Worm (Caenorhabditis elegans): Measurements from ENCODE around the gene amt-3.

amt-3 gene

ce11 chrII:8327450-8327849, 41.5 kb downstream of the amt-3 start:
- TF ChIP-seq tbx-11 (GFP tag; IDR thresholded peaks at IDR 0.05), result no peak
- TF ChIP-seq ama-1 (optimal IDR thresholded peaks at IDR 0.05), result no peak
- TF ChIP-seq B0310.2 (tag; optimal IDR thresholded peaks at IDR 0.05), result no peak
- TF ChIP-seq hnd-1 (tag; optimal IDR thresholded peaks at IDR 0.05), result no peak
- TF ChIP-seq hmg-4 (GFP tag; optimal IDR thresholded peaks at IDR 0.05), result no peak
- TF ChIP-seq scrt-1 (GFP tag; IDR thresholded peaks at IDR 0.05), result no peak
- TF ChIP-seq ets-7 (tag; optimal IDR thresholded peaks at IDR 0.05), result no peak
- no peak for TF ChIP-seq tbx-37 (GFP tag; conservative IDR thresholded peaks at IDR 0.05)
- TF ChIP-seq tra-4 (tag; optimal IDR thresholded peaks at IDR 0.05), result no peak

DNA sequence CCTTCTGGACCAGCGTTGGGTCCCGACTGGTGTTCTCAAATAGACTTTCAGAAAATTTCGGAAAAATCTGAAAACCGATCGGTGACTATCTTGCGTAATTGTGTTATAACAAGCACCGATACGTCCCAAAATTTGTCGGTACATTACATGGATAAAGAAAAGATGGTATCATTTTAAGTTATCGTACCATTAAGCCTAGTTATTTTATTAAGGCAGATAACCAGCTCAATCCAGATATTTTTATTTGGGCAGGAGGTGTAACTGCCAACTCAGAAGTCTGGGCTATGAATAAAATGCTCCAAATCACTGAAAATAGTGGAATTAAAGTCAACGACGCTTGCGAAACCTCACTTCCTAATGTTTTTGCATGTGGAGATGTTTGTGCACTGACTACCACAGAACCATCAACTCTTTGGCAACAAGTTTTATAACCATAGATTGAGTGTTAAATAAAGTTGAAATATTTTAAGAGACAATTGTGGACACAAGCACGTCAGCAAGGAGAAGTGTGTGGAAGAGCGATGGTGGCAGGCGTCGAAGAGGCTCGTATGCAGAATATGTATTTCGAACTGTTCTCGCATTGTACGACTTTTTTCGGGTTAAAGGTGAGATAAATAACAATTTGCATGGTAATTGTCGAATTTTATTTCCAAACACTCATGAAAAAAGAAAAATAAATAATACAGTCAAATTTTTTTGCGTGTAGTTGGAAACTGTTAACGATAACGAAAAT, 42.6 kb downstream of the amt-3 start:
- TF ChIP-seq tra-4 (tag; optimal IDR thresholded peaks at IDR 0.05) (no peak), tbx-37 (GFP tag; conservative IDR thresholded peaks at IDR 0.05) (0 out of 2 replicates have a peak, but pooled peaks have one; percentile 29)

- no peak for TF ChIP-seq tbx-37 (GFP tag; conservative IDR thresholded peaks at IDR 0.05)
- peak; percentile 76 for TF ChIP-seq F13C5.2 (tag; optimal IDR thresholded peaks at IDR 0.05)
- TF ChIP-seq pes-1 (GFP tag; IDR thresholded peaks at IDR 0.05), result peak; percentile 69
- TF ChIP-seq aly-1 (tag; optimal IDR thresholded peaks at IDR 0.05), result no peak
- TF ChIP-seq tbx-11 (GFP tag; IDR thresholded peaks at IDR 0.05), result 0 out of 2 replicates have a peak, but pooled peaks have one; percentile 41
- TF ChIP-seq ceh-36 (tag; optimal IDR thresholded peaks at IDR 0.05), result peak; percentile 11
- no peak for TF ChIP-seq B0310.2 (tag; optimal IDR thresholded peaks at IDR 0.05)
- peak; percentile 57; the same call in 1 of the 2 replicates for TF ChIP-seq scrt-1 (GFP tag; IDR thresholded peaks at IDR 0.05)
- TF ChIP-seq flt-1 (GFP tag; IDR thresholded peaks at IDR 0.05), result no peak
- TF ChIP-seq hnd-1 (tag; optimal IDR thresholded peaks at IDR 0.05), result no peak
Observed at ce11 chrII:8325002-8325539, 43.9 kb downstream of the amt-3 start, which contains the start of the genes ran-3 and C26D10.3. ran-3 (minus strand) TSS chrII:8325052. C26D10.3 (plus strand) TSS chrII:8325386.

DNA sequence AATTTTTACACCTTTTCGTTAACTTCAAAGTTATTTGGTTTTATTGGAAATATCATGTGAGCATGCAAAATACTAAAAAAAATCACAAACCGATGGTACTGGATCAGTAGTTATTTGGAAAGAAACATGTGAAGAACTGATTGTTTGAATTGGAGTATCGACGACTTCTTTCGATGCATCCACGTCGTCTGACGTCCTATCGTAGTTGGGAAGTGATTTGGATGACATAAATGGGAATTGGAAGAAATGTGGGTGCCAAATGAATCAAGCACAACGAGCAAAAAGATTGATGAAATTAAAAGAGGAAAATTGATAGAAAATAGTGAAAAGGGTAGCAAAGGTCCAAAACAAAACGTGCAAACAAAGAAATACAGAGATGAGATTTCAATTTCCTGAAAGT, 47.7 kb downstream of the amt-3 start, which contains the start of gene shw-1:
Gene shw-1, minus strand, starts transcription at position 228 of the 400 bp plus-strand sequence.
- no peak for TF ChIP-seq scrt-1 (GFP tag; IDR thresholded peaks at IDR 0.05)
- no peak for TF ChIP-seq ama-1 (optimal IDR thresholded peaks at IDR 0.05)
- TF ChIP-seq hmbx-1 (tag; optimal IDR thresholded peaks at IDR 0.05), result no peak
- TF ChIP-seq ceh-13 (GFP tag; optimal IDR thresholded peaks at IDR 0.05), result no peak
- no peak for TF ChIP-seq tra-4 (tag; optimal IDR thresholded peaks at IDR 0.05)
- TF ChIP-seq flt-1 (GFP tag; IDR thresholded peaks at IDR 0.05), result no peak
- no peak for TF ChIP-seq B0310.2 (tag; optimal IDR thresholded peaks at IDR 0.05)

ce11 chrII:8316701-8317100, 52.3 kb downstream of the amt-3 start:
- TF ChIP-seq ama-1 (optimal IDR thresholded peaks at IDR 0.05) (no peak), ceh-13 (GFP tag; optimal IDR thresholded peaks at IDR 0.05) (no peak), hmg-4 (GFP tag; optimal IDR thresholded peaks at IDR 0.05) (no peak), tra-4 (tag; optimal IDR thresholded peaks at IDR 0.05) (no peak), hnd-1 (tag; optimal IDR thresholded peaks at IDR 0.05) (no peak), B0310.2 (tag; optimal IDR thresholded peaks at IDR 0.05) (no peak), F13C5.2 (tag; optimal IDR thresholded peaks at IDR 0.05) (no peak), hmbx-1 (tag; optimal IDR thresholded peaks at IDR 0.05) (no peak), scrt-1 (GFP tag; IDR thresholded peaks at IDR 0.05) (no peak), pes-1 (GFP tag; IDR thresholded peaks at IDR 0.05) (no peak), tbx-11 (GFP tag; IDR thresholded peaks at IDR 0.05) (no peak), aly-1 (tag; optimal IDR thresholded peaks at IDR 0.05) (no peak), tbx-37 (GFP tag; conservative IDR thresholded peaks at IDR 0.05) (no peak), ceh-36 (tag; optimal IDR thresholded peaks at IDR 0.05) (no peak), ets-7 (tag; optimal IDR thresholded peaks at IDR 0.05) (no peak), flt-1 (GFP tag; IDR thresholded peaks at IDR 0.05) (no peak), sea-1 (GFP tag; conservative IDR thresholded peaks at IDR 0.05) (no peak)

DNA sequence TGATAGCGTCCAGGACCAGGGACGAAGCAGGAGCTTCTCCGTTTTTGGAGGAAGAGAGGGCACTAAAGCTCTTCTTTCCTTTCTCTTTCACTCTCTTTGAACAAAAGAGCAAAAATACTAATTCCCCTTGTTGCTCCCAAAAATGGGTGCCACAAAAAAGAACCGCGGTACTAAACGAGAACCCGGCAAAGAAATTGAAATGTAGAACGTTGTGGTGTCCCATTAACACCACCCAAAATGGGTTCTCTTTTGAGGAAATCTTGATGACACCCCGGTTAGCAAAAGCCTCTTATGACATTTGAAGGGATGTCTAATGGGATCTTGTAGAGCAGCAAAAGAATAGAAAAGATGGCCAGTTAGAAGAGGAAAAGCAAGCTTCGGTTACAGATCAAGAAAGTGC, 54.2 kb downstream of the amt-3 start:
- TF ChIP-seq ceh-13 (GFP tag; optimal IDR thresholded peaks at IDR 0.05) (no peak), sea-1 (GFP tag; conservative IDR thresholded peaks at IDR 0.05) (no peak), ets-7 (tag; optimal IDR thresholded peaks at IDR 0.05) (no peak), scrt-1 (GFP tag; IDR thresholded peaks at IDR 0.05) (no peak), aly-1 (tag; optimal IDR thresholded peaks at IDR 0.05) (no peak), hnd-1 (tag; optimal IDR thresholded peaks at IDR 0.05) (no peak), hmbx-1 (tag; optimal IDR thresholded peaks at IDR 0.05) (no peak)

Measured in whole organism, early embryonic.